Worm (Caenorhabditis elegans): Measurements from ENCODE around the gene F31A3.3.

Gene F31A3.3

DNA sequence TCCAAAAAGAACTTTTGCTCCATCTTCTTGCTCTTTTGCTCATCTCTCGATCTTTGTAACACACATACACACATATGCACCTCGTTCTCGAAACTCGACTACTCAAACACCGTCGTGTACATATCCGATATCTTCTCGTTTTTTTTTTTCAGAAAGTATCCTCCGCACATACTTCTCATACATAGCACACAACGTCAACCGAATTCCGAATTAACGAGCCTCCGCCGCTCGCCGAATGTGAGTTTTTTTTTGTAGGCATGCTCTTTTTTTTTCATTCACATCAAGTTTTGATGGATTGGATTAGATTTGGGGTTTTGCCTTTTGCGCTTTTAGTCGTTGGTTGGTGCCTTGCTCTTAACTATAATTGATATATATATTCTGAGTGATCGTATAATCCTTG is 15.6 kb downstream of the F31A3.3 start:
- TF ChIP-seq ctbp-1 (GFP tag; IDR thresholded peaks at IDR 0.05) (peak; percentile 60), nhr-28 (tag; optimal IDR thresholded peaks at IDR 0.05) (no peak), fkh-10 (GFP tag; optimal IDR thresholded peaks at IDR 0.05) (peak; percentile 25)

DNA sequence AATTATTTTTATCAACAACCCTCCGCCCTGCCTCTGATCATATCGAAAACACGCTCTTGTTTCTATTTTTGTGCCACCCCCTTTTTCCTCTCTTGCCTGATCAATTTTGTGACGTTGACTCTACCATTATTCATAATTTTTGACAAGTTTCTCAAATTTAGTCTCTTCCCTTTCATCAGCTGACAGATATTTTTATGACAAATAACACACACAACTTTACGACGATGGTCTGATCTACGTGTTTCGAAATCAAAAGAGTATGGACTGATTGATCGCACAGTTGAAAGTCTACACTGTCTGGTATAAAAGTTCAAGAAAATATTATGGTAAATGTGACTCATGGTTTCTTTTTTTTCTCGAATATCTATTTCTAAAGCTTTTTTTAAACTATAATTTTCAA is 16.0 kb downstream of the F31A3.3 start:
- peak in 1 of 2 experiments; percentile 39 for TF ChIP-seq unc-62 (GFP tag; optimal IDR thresholded peaks at IDR 0.05 in 1 of 2)
- no peak for TF ChIP-seq unc-62 (tag; optimal IDR thresholded peaks at IDR 0.05)
- TF ChIP-seq ctbp-1 (GFP tag; IDR thresholded peaks at IDR 0.05): no peak
- peak; percentile 0 for TF ChIP-seq hlh-30 (tag; optimal IDR thresholded peaks at IDR 0.05; ENCODE audit: insufficient read depth)
- no peak for TF ChIP-seq ceh-62 (tag; optimal IDR thresholded peaks at IDR 0.05)

DNA sequence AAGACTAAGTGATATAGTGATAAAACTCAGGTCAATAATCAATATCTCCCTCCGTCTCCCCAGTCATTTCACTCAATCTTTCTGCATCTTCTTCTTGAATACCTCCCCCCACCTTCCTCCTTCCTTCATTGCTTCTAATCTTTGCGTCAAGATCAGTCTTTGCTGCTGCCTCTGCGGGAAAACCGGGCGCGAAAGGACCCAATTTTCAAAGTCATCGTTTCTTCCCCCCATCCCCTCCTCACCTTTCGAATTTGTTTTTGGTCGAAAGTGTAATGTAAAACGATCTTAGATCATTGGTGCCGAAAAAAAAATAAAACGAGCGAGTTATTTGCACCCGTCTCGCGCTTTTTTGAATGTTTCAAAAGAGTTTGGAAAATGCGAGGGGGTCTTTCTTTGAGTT is 16.9 kb downstream of the F31A3.3 start:
- no peak for TF ChIP-seq F37D6.2 (tag; optimal IDR thresholded peaks at IDR 0.05)
- TF ChIP-seq skn-1 (tag; optimal IDR thresholded peaks at IDR 0.05): no peak
- TF ChIP-seq aha-1 (tag): peak; percentile 16
- TF ChIP-seq lim-7 (GFP tag; IDR thresholded peaks at IDR 0.05): no peak
- TF ChIP-seq nhr-28 (tag; optimal IDR thresholded peaks at IDR 0.05): peak; percentile 25
- no peak for TF ChIP-seq zip-11 (GFP tag; IDR thresholded peaks at IDR 0.05)
- TF ChIP-seq hlh-11 (tag; optimal IDR thresholded peaks at IDR 0.05): peak; percentile 34
- TF ChIP-seq dmd-8 (GFP tag; IDR thresholded peaks at IDR 0.05): no peak
- TF ChIP-seq dpl-1 (GFP tag; optimal IDR thresholded peaks at IDR 0.05): no peak
- no peak for TF ChIP-seq mdt-29 (GFP tag; IDR thresholded peaks at IDR 0.05)
- TF ChIP-seq dmd-6 (GFP tag; IDR thresholded peaks at IDR 0.05): 0 out of 2 replicates have a peak, but pooled peaks have one; percentile 24
- TF ChIP-seq dve-1 (tag; optimal IDR thresholded peaks at IDR 0.05; ENCODE audit: insufficient read depth): no peak
- TF ChIP-seq zag-1 (tag; optimal IDR thresholded peaks at IDR 0.05): no peak
- no peak for TF ChIP-seq ztf-7 (tag; optimal IDR thresholded peaks at IDR 0.05)
- 0 out of 2 replicates have a peak, but pooled peaks have one; percentile 11 for TF ChIP-seq set-16 (GFP tag; IDR thresholded peaks at IDR 0.05)
- no peak for TF ChIP-seq nhr-76 (tag; optimal IDR thresholded peaks at IDR 0.05)
- TF ChIP-seq mdl-1 (tag; optimal IDR thresholded peaks at IDR 0.05): peak in 1 of 2 experiments; percentile 46
- no peak for TF ChIP-seq nhr-11 (tag; optimal IDR thresholded peaks at IDR 0.05)
- TF ChIP-seq lsy-2 (tag; optimal IDR thresholded peaks at IDR 0.05): peak in 1 of 2 experiments; percentile 2

DNA sequence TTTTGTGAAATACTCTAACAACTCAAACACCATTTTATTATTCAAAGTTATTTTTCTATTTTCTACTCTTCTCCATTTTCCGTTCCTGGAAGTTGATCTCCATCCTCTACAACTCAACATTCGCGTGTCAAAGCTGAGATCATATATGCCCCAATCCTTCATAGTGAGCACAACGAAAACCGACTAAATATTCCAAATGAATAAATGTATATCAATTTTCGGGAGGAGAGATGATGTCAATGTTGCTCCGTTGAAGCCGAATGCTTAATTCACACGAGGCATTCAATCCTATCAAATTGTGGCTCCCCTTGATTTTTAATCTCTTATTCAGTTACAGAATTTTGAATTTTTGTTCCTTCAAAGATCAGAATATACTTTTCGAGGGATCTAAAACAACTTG is 17.4 kb downstream of the F31A3.3 start:
- no peak for TF ChIP-seq F37D6.2 (tag; optimal IDR thresholded peaks at IDR 0.05)
- TF ChIP-seq dmd-6 (GFP tag; IDR thresholded peaks at IDR 0.05): no peak
- TF ChIP-seq dpl-1 (GFP tag; optimal IDR thresholded peaks at IDR 0.05): no peak
- TF ChIP-seq zfp-2 (tag; optimal IDR thresholded peaks at IDR 0.05): no peak
- peak in 1 of 2 experiments; percentile 96 for TF ChIP-seq unc-62 (GFP tag; optimal IDR thresholded peaks at IDR 0.05 in 1 of 2)
- no peak for TF ChIP-seq unc-62 (tag; optimal IDR thresholded peaks at IDR 0.05)

DNA sequence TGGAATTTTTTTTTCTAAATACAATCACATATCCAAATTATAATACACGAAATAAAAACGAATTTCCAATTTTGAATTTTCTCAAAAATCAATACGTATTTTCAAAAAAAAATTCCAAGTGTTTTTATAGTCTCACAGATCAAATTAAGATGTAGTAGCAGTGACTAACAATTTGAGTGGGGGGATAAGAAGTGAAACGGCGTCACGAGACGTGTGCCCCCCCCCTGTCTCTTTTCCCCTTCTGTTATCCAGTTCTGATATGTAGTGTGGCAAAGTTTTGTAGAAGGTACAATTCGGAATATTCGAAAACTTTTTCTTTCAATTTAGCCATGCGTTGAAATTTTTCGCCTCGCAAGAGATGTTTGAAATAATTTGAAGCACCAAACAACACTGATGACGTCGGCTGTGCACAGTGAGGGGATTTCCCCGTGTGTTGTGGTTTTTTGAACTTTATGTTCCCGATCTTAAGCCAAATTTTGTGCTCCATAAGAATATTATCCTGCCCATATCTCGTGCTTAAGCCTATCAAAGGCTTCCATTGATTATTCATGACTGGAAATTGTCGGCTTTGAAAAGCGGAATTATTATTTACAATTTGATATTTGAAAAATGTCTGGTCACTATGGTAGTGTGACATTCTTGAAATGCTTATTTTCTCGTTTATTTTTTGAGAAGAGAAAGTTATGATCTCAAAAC is 18.5 kb downstream of the F31A3.3 start:
- TF ChIP-seq arid-1 (GFP tag; conservative IDR thresholded peaks at IDR 0.05): 0 out of 2 replicates have a peak, but pooled peaks have one; percentile 17
- peak; percentile 28 for TF ChIP-seq hlh-11 (tag; optimal IDR thresholded peaks at IDR 0.05)
- TF ChIP-seq unc-62 (GFP tag; optimal IDR thresholded peaks at IDR 0.05 in 1 of 2): peak in 1 of 2 experiments; percentile 22
- TF ChIP-seq unc-62 (tag; optimal IDR thresholded peaks at IDR 0.05): no peak
- TF ChIP-seq zfp-2 (tag; optimal IDR thresholded peaks at IDR 0.05): no peak
- peak; percentile 34 for TF ChIP-seq mep-1 (tag; optimal IDR thresholded peaks at IDR 0.05)
- TF ChIP-seq hlh-30 (tag; optimal IDR thresholded peaks at IDR 0.05; ENCODE audit: insufficient read depth): peak; percentile 48
- TF ChIP-seq daf-8 (GFP tag; IDR thresholded peaks at IDR 0.05): no peak
- TF ChIP-seq nhr-6 (tag; optimal IDR thresholded peaks at IDR 0.05): peak; percentile 18
- TF ChIP-seq nhr-237 (tag; optimal IDR thresholded peaks at IDR 0.05): no peak
- TF ChIP-seq mdl-1 (tag; optimal IDR thresholded peaks at IDR 0.05): peak in 1 of 2 experiments; percentile 48
- peak; percentile 85 for TF ChIP-seq nhr-28 (tag; optimal IDR thresholded peaks at IDR 0.05)
- peak; percentile 26 for TF ChIP-seq aha-1 (tag)
